Fruit fly (Drosophila melanogaster) whole organism, adult: ENCODE measurements around the gene CG33128.

ENCODE experiments used
- CG12768 ChIP-seq: fragments of 200-800 bp; sonication (Bioruptor generic); optimal IDR thresholded peaks from 2 replicates; lab custom pipeline; 2017; ENCODE audit warnings: missing biosample characterization, missing genetic modification characterization, mild to moderate bottlenecking, moderate library complexity, missing genetic modification reagents
- CG14711 ChIP-seq: fragments of 200-800 bp; sonication (Bioruptor generic); optimal IDR thresholded peaks from 2 replicates; lab custom pipeline; 2018; ENCODE audit warnings: missing biosample characterization, mild to moderate bottlenecking, missing genetic modification characterization, moderate library complexity
- CG1620 ChIP-seq: fragments of 200-800 bp; sonication (Bioruptor generic); optimal IDR thresholded peaks from 2 replicates; lab custom pipeline; 2016; ENCODE audit warnings: missing biosample characterization, missing genetic modification characterization
- CG5204 ChIP-seq: fragments of 200-800 bp; sonication (Bioruptor generic); optimal IDR thresholded peaks from 2 replicates; lab custom pipeline; 2016; ENCODE audit warnings: missing biosample characterization, missing genetic modification characterization
- Clk ChIP-seq: fragments of 200-800 bp; sonication (Bioruptor generic); optimal IDR thresholded peaks from 2 replicates; lab custom pipeline; 2017; ENCODE audit warnings: missing biosample characterization, missing genetic modification characterization
- Mnt ChIP-seq: fragments of 200-800 bp; sonication (Bioruptor generic); optimal IDR thresholded peaks from 2 replicates; lab custom pipeline; 2016; ENCODE audit warnings: missing biosample characterization, mild to moderate bottlenecking, missing genetic modification characterization
- cic ChIP-seq: fragments of 200-800 bp; sonication (Bioruptor generic); optimal IDR thresholded peaks from 2 replicates; lab custom pipeline; 2017; ENCODE audit warnings: missing biosample characterization, mild to moderate bottlenecking, missing genetic modification characterization, moderate library complexity
- cnc ChIP-seq, 2 experiments: fragments of >200 bp; optimal IDR thresholded peaks; 2 replicates each; lab custom pipeline; 2017
- kay ChIP-seq: fragments of 200-800 bp; sonication (Bioruptor generic); peaks from one replicate; lab custom pipeline; 2016; ENCODE audit warnings: missing biosample characterization, missing genetic modification characterization, borderline replicate concordance
- tj ChIP-seq: fragments of 200-800 bp; sonication (Bioruptor generic); optimal IDR thresholded peaks from 3 replicates; lab custom pipeline; 2017; ENCODE audit warnings: missing biosample characterization, mild to moderate bottlenecking, missing genetic modification characterization, moderate library complexity

dm6 chr2L:1476872-1477503 lies 16.9 kb upstream of the CG33128 start:
- TF ChIP-seq cic (GFP tag; lab: Kevin White, UChicago): no peak
- TF ChIP-seq CG5204 (GFP tag; lab: Kevin White, UChicago): no peak
- no peak for TF ChIP-seq tj (GFP tag; lab: Kevin White, UChicago)
- no peak for TF ChIP-seq CG14711 (tag; lab: Kevin White, UChicago)
- no peak for TF ChIP-seq CG12768 (GFP tag; lab: Kevin White, UChicago)
- no peak for TF ChIP-seq CG1620 (GFP tag; lab: Kevin White, UChicago)
- no peak for TF ChIP-seq kay (GFP tag; lab: Kevin White, UChicago)
- TF ChIP-seq cnc (optimal IDR thresholded peaks at IDR 0.05; lab: Kevin White, UChicago): no peak
- no peak for TF ChIP-seq Mnt (GFP tag; lab: Kevin White, UChicago)
- TF ChIP-seq Clk (GFP tag; lab: Kevin White, UChicago): no peak
